Fruit fly (Drosophila melanogaster) whole organism, pupa: ENCODE results near the gene CG9663.

Experiments
- CG10348 ChIP-seq: fragments of 200-800 bp; sonication (Bioruptor generic); IDR thresholded peaks from 2 replicates; pipeline ENCODE4 v1.3.6; 2022; ENCODE audit warnings: missing biosample characterization, missing genetic modification characterization
- CG12605 ChIP-seq: fragments of 200-800 bp; sonication (Bioruptor generic); IDR thresholded peaks from 2 replicates; pipeline ENCODE4 v1.3.6; 2022; ENCODE audit warnings: missing biosample characterization, missing genetic modification characterization
- CG8159 ChIP-seq: fragments of 200-800 bp; sonication (Bioruptor generic); optimal IDR thresholded peaks from 3 replicates; lab custom pipeline; 2018; ENCODE audit warnings: missing biosample characterization, mild to moderate bottlenecking, missing genetic modification characterization, moderate library complexity
- CG8301 ChIP-seq: fragments of 200-800 bp; sonication (Bioruptor generic); optimal IDR thresholded peaks from 2 replicates; lab custom pipeline; 2018; ENCODE audit warnings: missing biosample characterization, mild to moderate bottlenecking, missing genetic modification characterization
- EcR ChIP-seq: fragments of 200-800 bp; sonication (Bioruptor generic); optimal IDR thresholded peaks from 3 replicates; lab custom pipeline; 2019; ENCODE audit warnings: missing biosample characterization, missing genetic modification characterization, mild to moderate bottlenecking, moderate library complexity, missing genetic modification reagents
- Pif1A ChIP-seq: fragments of 200-800 bp; sonication (Bioruptor generic); optimal IDR thresholded peaks from 3 replicates; lab custom pipeline; 2016; ENCODE audit warnings: missing biosample characterization, missing genetic modification characterization
- Snoo ChIP-seq: fragments of 200-800 bp; sonication (Bioruptor generic); optimal IDR thresholded peaks from 3 replicates; lab custom pipeline; 2017; ENCODE audit warnings: missing biosample characterization, mild to moderate bottlenecking, missing genetic modification characterization, inconsistent platforms
- gl ChIP-seq: fragments of 200-800 bp; sonication (Bioruptor generic); optimal IDR thresholded peaks from 2 replicates; lab custom pipeline; 2018; ENCODE audit warnings: missing biosample characterization, mild to moderate bottlenecking, missing genetic modification characterization

- TF ChIP-seq CG12605 (GFP tag; lab: Robert Waterston, UW) (peak; percentile 61), CG8159 (tag; lab: Kevin White, UChicago) (peak; percentile 74), CG8301 (tag; lab: Kevin White, UChicago) (peak; percentile 86), EcR (GFP tag; lab: Kevin White, UChicago) (peak; percentile 99), gl (tag; lab: Kevin White, UChicago) (peak; percentile 31), Snoo (tag; lab: Kevin White, UChicago) (peak; percentile 78), CG10348 (no peak), Pif1A (GFP tag; lab: Kevin White, UChicago) (peak; percentile 89)
Observed at dm6 chr2L:3345763-3346482, 43.0 kb upstream of the CG9663 start.
